Worm (Caenorhabditis elegans) whole organism, early embryonic: ENCODE measurements around the gene oac-31.

Experiments used
- B0310.2 ChIP-seq: sonication (generic microtip); optimal IDR thresholded peaks from 2 replicates; lab custom pipeline; 2016; ENCODE audit warnings: mild to moderate bottlenecking, missing genetic modification characterization, missing compliant biosample characterization
- F13C5.2 ChIP-seq: sonication (generic microtip); optimal IDR thresholded peaks from 2 replicates; lab custom pipeline; 2017; ENCODE audit warnings: mild to moderate bottlenecking, missing genetic modification characterization, inconsistent platforms, missing compliant biosample characterization
- aly-1 ChIP-seq: sonication (generic microtip); optimal IDR thresholded peaks from 2 replicates; lab custom pipeline; 2016; ENCODE audit warnings: missing genetic modification characterization, missing compliant biosample characterization
- ama-1 ChIP-seq: fragments of 150-350 bp; optimal IDR thresholded peaks from 2 replicates; lab custom pipeline; 2014
- ceh-13 ChIP-seq: fragments of 200-800 bp; sonication (Bioruptor generic); optimal IDR thresholded peaks from 2 replicates; lab custom pipeline; 2018; ENCODE audit warnings: mild to moderate bottlenecking, missing genetic modification characterization, missing compliant biosample characterization
- ceh-36 ChIP-seq: sonication (generic microtip); optimal IDR thresholded peaks from 2 replicates; lab custom pipeline; 2016; ENCODE audit warnings: missing genetic modification characterization, inconsistent platforms, missing compliant biosample characterization
- ets-7 ChIP-seq: sonication (generic microtip); optimal IDR thresholded peaks from 2 replicates; lab custom pipeline; 2016; ENCODE audit warnings: missing genotype, missing genetic modification characterization, missing compliant biosample characterization
- flt-1 ChIP-seq: fragments of 200-800 bp; sonication (Bioruptor generic); IDR thresholded peaks from 2 replicates; pipeline ENCODE4 v1.3.6; 2022; ENCODE audit warnings: missing genetic modification characterization, missing compliant biosample characterization
- hmbx-1 ChIP-seq: sonication (generic microtip); optimal IDR thresholded peaks from 2 replicates; lab custom pipeline; 2016; ENCODE audit warnings: mild to moderate bottlenecking, missing genetic modification characterization, missing compliant biosample characterization
- hmg-4 ChIP-seq: fragments of 200-800 bp; sonication (Bioruptor generic); optimal IDR thresholded peaks from 2 replicates; lab custom pipeline; 2018; ENCODE audit warnings: mild to moderate bottlenecking, missing genetic modification characterization, missing compliant biosample characterization
- hnd-1 ChIP-seq: sonication (generic microtip); optimal IDR thresholded peaks from 2 replicates; lab custom pipeline; 2016; ENCODE audit warnings: missing genetic modification characterization, missing compliant biosample characterization
- pes-1 ChIP-seq: fragments of 200-800 bp; sonication (Bioruptor generic); IDR thresholded peaks from 2 replicates; pipeline ENCODE4 v1.3.6; 2022; ENCODE audit warnings: missing genetic modification reagents, missing genetic modification characterization, missing compliant biosample characterization
- scrt-1 ChIP-seq: fragments of 200-800 bp; sonication (Bioruptor generic); IDR thresholded peaks from 2 replicates; pipeline ENCODE4 v1.3.6; 2022; ENCODE audit warnings: missing genetic modification characterization, missing compliant biosample characterization
- sea-1 ChIP-seq: fragments of 200-800 bp; sonication (Bioruptor generic); conservative IDR thresholded peaks from 2 replicates; pipeline ENCODE4 v1.3.6; 2022; ENCODE audit warnings: missing genetic modification characterization, missing compliant biosample characterization
- tbx-11 ChIP-seq: fragments of 200-800 bp; sonication (Bioruptor generic); IDR thresholded peaks from 2 replicates; pipeline ENCODE4 v1.3.6; 2022; ENCODE audit warnings: missing genetic modification characterization, missing compliant biosample characterization
- tbx-37 ChIP-seq: fragments of 200-800 bp; sonication (Bioruptor generic); conservative IDR thresholded peaks from 2 replicates; pipeline ENCODE4 v1.3.6; 2022; ENCODE audit warnings: missing genetic modification reagents, missing genetic modification characterization, missing compliant biosample characterization
- tra-4 ChIP-seq: sonication (generic microtip); optimal IDR thresholded peaks from 2 replicates; lab custom pipeline; 2017; ENCODE audit warnings: missing genetic modification characterization, missing compliant biosample characterization

Gene oac-31

ce11 chrV:1534315-1534714 lies 7.4 kb downstream of the oac-31 start, which contains the start of gene trx-5:
Gene trx-5, minus strand, starts transcription at chrV:1534415.
- TF ChIP-seq ceh-36 (tag; lab: Kevin White, UChicago) (no peak), sea-1 (no peak), B0310.2 (tag; lab: Kevin White, UChicago) (no peak), flt-1 (GFP tag; lab: Robert Waterston, UW) (no peak), hnd-1 (tag; lab: Kevin White, UChicago) (no peak)

ce11 chrV:1532455-1532854 lies 9.2 kb downstream of the oac-31 start:
- TF ChIP-seq hmg-4 (GFP tag; lab: Kevin White, UChicago) (no peak), F13C5.2 (tag; lab: Kevin White, UChicago) (no peak), ceh-36 (tag; lab: Kevin White, UChicago) (no peak), tbx-11 (no peak), ets-7 (tag; lab: Kevin White, UChicago) (no peak), hnd-1 (tag; lab: Kevin White, UChicago) (no peak), aly-1 (tag; lab: Kevin White, UChicago) (no peak), scrt-1 (GFP tag; lab: Robert Waterston, UW) (no peak), ama-1 (lab: Kevin White, UChicago) (no peak), tbx-37 (no peak), flt-1 (GFP tag; lab: Robert Waterston, UW) (no peak), ceh-13 (no peak), hmbx-1 (no peak), tra-4 (tag; lab: Kevin White, UChicago) (no peak), B0310.2 (tag; lab: Kevin White, UChicago) (no peak)

- TF ChIP-seq hnd-1 (tag; lab: Kevin White, UChicago) (no peak), sea-1 (no peak), scrt-1 (GFP tag; lab: Robert Waterston, UW) (no peak), ama-1 (lab: Kevin White, UChicago) (no peak)
These were observed 10.5 kb downstream of the oac-31 start, which contains the start of gene K02H11.4 for ce11 chrV:1531159-1531558. Gene K02H11.4, minus strand, starts transcription at chrV:1531259.

ce11 chrV:1527985-1528384 lies 13.7 kb downstream of the oac-31 start, which contains the start of gene str-236:
Gene str-236, minus strand, starts transcription at chrV:1528085.
- no peak for TF ChIP-seq hnd-1 (tag; lab: Kevin White, UChicago)
- TF ChIP-seq B0310.2 (tag; lab: Kevin White, UChicago) = no peak
- TF ChIP-seq ama-1 (lab: Kevin White, UChicago) = no peak
- TF ChIP-seq tbx-37 = no peak
- TF ChIP-seq tra-4 (tag; lab: Kevin White, UChicago) = no peak
- no peak for TF ChIP-seq F13C5.2 (tag; lab: Kevin White, UChicago)
- no peak for TF ChIP-seq tbx-11
- TF ChIP-seq flt-1 (GFP tag; lab: Robert Waterston, UW) = no peak
- TF ChIP-seq ceh-13 = no peak
- no peak for TF ChIP-seq ceh-36 (tag; lab: Kevin White, UChicago)
- TF ChIP-seq ets-7 (tag; lab: Kevin White, UChicago) = no peak
- TF ChIP-seq aly-1 (tag; lab: Kevin White, UChicago) = no peak
- no peak for TF ChIP-seq scrt-1 (GFP tag; lab: Robert Waterston, UW)
- no peak for TF ChIP-seq pes-1 (GFP tag; lab: Robert Waterston, UW)
- TF ChIP-seq hmg-4 (GFP tag; lab: Kevin White, UChicago) = no peak
- TF ChIP-seq sea-1 = no peak
- no peak for TF ChIP-seq hmbx-1

ce11 chrV:1522485-1522884 lies 19.2 kb downstream of the oac-31 start, which contains the start of gene str-243:
Gene str-243, plus strand, starts transcription at chrV:1522785.
- TF ChIP-seq B0310.2 (tag; lab: Kevin White, UChicago) = no peak
- TF ChIP-seq hnd-1 (tag; lab: Kevin White, UChicago) = no peak
- no peak for TF ChIP-seq ama-1 (lab: Kevin White, UChicago)
- no peak for TF ChIP-seq hmbx-1
- no peak for TF ChIP-seq hmg-4 (GFP tag; lab: Kevin White, UChicago)
- no peak for TF ChIP-seq scrt-1 (GFP tag; lab: Robert Waterston, UW)
- no peak for TF ChIP-seq ceh-36 (tag; lab: Kevin White, UChicago)
- no peak for TF ChIP-seq F13C5.2 (tag; lab: Kevin White, UChicago)
- TF ChIP-seq tbx-11 = no peak
- no peak for TF ChIP-seq tbx-37
- no peak for TF ChIP-seq aly-1 (tag; lab: Kevin White, UChicago)
- no peak for TF ChIP-seq flt-1 (GFP tag; lab: Robert Waterston, UW)
- TF ChIP-seq ets-7 (tag; lab: Kevin White, UChicago) = no peak
- no peak for TF ChIP-seq pes-1 (GFP tag; lab: Robert Waterston, UW)
- no peak for TF ChIP-seq ceh-13
- TF ChIP-seq sea-1 = no peak
- TF ChIP-seq tra-4 (tag; lab: Kevin White, UChicago) = no peak

- TF ChIP-seq tbx-11 (no peak), F13C5.2 (tag; lab: Kevin White, UChicago) (no peak), scrt-1 (GFP tag; lab: Robert Waterston, UW) (no peak), B0310.2 (tag; lab: Kevin White, UChicago) (no peak), ceh-13 (no peak), sea-1 (no peak), ama-1 (lab: Kevin White, UChicago) (no peak), hmbx-1 (no peak), tra-4 (tag; lab: Kevin White, UChicago) (no peak), ets-7 (tag; lab: Kevin White, UChicago) (no peak), tbx-37 (no peak), pes-1 (GFP tag; lab: Robert Waterston, UW) (no peak), hmg-4 (GFP tag; lab: Kevin White, UChicago) (no peak), ceh-36 (tag; lab: Kevin White, UChicago) (no peak), hnd-1 (tag; lab: Kevin White, UChicago) (no peak)
These were observed 19.8 kb downstream of the oac-31 start, which contains the start of gene str-240 for ce11 chrV:1521845-1522244. Gene str-240, minus strand, starts transcription at chrV:1521945.

ce11 chrV:1511537-1511936 lies 30.1 kb downstream of the oac-31 start, which contains the start of gene nhr-260:
Gene nhr-260, minus strand, starts transcription at chrV:1511637.
- TF ChIP-seq ceh-13 = no peak
- TF ChIP-seq aly-1 (tag; lab: Kevin White, UChicago) = no peak
- no peak for TF ChIP-seq pes-1 (GFP tag; lab: Robert Waterston, UW)
- TF ChIP-seq flt-1 (GFP tag; lab: Robert Waterston, UW) = no peak
- TF ChIP-seq hnd-1 (tag; lab: Kevin White, UChicago) = no peak
- TF ChIP-seq scrt-1 (GFP tag; lab: Robert Waterston, UW) = no peak
- TF ChIP-seq F13C5.2 (tag; lab: Kevin White, UChicago) = no peak
- no peak for TF ChIP-seq hmg-4 (GFP tag; lab: Kevin White, UChicago)
- TF ChIP-seq tbx-37 = no peak
- TF ChIP-seq sea-1 = no peak
- no peak for TF ChIP-seq ama-1 (lab: Kevin White, UChicago)
- TF ChIP-seq tbx-11 = no peak
- TF ChIP-seq ets-7 (tag; lab: Kevin White, UChicago) = no peak
- TF ChIP-seq ceh-36 (tag; lab: Kevin White, UChicago) = no peak
- TF ChIP-seq tra-4 (tag; lab: Kevin White, UChicago) = no peak
